Fruit fly (Drosophila melanogaster): ENCODE measurements around the gene CG18094.
A peak's percentile ranks its signal among the peaks of the same experiment; 100 is the strongest.

dm6 chr2L:19533247-19533646 lies 43.2 kb downstream of the CG18094 start, which contains the start of gene CG33116:
- TF ChIP-seq ovo (GFP tag; optimal IDR thresholded peaks at IDR 0.05) = peak; percentile 72
- TF ChIP-seq CG7101 (tag; optimal IDR thresholded peaks at IDR 0.05) = peak; percentile 88
- TF ChIP-seq CG1620 (GFP tag; optimal IDR thresholded peaks at IDR 0.05) = peak; percentile 71
- TF ChIP-seq Clk (GFP tag; optimal IDR thresholded peaks at IDR 0.05) = peak; percentile 35
- TF ChIP-seq CG7045 (GFP tag; optimal IDR thresholded peaks at IDR 0.05) = peak; percentile 78
- peak; percentile 85 for TF ChIP-seq Mnt (GFP tag; optimal IDR thresholded peaks at IDR 0.05)
- peak; percentile 79 for TF ChIP-seq Hr96 (GFP tag; optimal IDR thresholded peaks at IDR 0.05)
